Fruit fly (Drosophila melanogaster) whole organism, wandering third instar larva: ENCODE measurements around the gene CG34258.

ENCODE experiments used
- OdsH ChIP-seq: fragments of 200-800 bp; sonication (Bioruptor generic); optimal IDR thresholded peaks from 2 replicates; lab custom pipeline; 2016; ENCODE audit warnings: missing biosample characterization, mild to moderate bottlenecking, missing genetic modification characterization
- Sp1 ChIP-seq: fragments of 200-800 bp; sonication (Bioruptor generic); optimal IDR thresholded peaks from 3 replicates; lab custom pipeline; 2019; ENCODE audit warnings: missing biosample characterization, mild to moderate bottlenecking, missing genetic modification characterization, moderate library complexity
- dmrt93B ChIP-seq: fragments of 200-800 bp; sonication (Bioruptor generic); optimal IDR thresholded peaks from 2 replicates; lab custom pipeline; 2018; ENCODE audit warnings: missing biosample characterization, mild to moderate bottlenecking, missing genetic modification characterization
- ey ChIP-seq: fragments of 200-800 bp; sonication (Bioruptor generic); optimal IDR thresholded peaks from 2 replicates; lab custom pipeline; 2016; ENCODE audit warnings: missing biosample characterization, missing genetic modification characterization
- h ChIP-seq: fragments of 200-800 bp; sonication (Bioruptor generic); optimal IDR thresholded peaks from 3 replicates; lab custom pipeline; 2016; ENCODE audit warnings: missing biosample characterization, mild to moderate bottlenecking, missing genetic modification characterization
- lola ChIP-seq: fragments of >200 bp; optimal IDR thresholded peaks from 2 replicates; lab custom pipeline; 2017; ENCODE audit warnings: missing biosample characterization, missing genetic modification characterization
- psq ChIP-seq: fragments of 200-800 bp; sonication (Bioruptor generic); optimal IDR thresholded peaks from 3 replicates; lab custom pipeline; 2017; ENCODE audit warnings: missing biosample characterization, mild to moderate bottlenecking, missing genetic modification characterization, moderate library complexity
- tai ChIP-seq: sonication (Bioruptor generic); optimal IDR thresholded peaks from 2 replicates; lab custom pipeline; 2016; ENCODE audit warnings: missing biosample characterization, missing genetic modification characterization
- usp ChIP-seq: fragments of >200 bp; optimal IDR thresholded peaks from 2 replicates; lab custom pipeline; 2017; ENCODE audit warnings: missing biosample characterization, missing genetic modification characterization
- woc ChIP-seq: sonication (Bioruptor generic); optimal IDR thresholded peaks from 2 replicates; lab custom pipeline; 2016; ENCODE audit warnings: missing biosample characterization, mild to moderate bottlenecking, missing genetic modification characterization

DNA sequence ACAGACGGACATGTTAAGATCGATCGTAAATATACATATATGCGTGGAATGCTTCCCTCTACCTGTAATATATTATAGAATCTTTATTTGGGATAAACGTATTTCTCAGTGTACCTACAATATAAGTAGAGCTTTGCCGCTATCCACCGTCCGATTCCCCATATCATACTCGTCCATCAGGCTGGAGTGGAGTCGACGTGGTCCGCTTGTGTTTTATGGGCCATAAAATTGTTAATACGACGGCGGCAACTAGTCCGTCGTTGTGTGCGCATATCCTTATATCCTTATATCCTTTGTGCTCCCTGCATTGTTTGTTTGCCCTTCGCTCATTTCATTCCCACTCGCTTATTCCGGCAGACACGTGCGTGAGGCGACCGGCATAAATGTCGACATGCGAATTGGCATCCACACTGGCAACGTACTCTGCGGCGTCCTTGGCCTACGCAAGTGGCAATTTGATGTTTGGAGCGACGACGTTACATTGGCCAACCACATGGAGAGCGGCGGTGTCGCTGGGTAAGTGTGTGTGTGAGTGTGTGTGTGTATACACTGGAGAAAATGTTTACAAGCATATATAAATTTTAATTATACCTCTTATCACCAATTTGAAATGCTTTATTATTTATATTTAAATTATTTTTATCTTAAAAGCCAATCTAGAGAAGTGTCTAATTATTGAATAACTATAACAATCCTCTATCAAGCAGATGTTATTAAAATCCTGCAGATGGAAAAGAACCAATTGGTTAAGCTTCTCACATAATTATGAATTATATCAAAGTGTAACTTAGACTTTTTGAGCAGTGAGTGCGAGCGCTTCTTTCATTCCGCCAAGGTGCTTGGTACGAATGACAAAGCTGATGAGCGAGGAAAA, 17.2 kb upstream of the CG34258 start:
- no peak for TF ChIP-seq dmrt93B (GFP tag; lab: Kevin White, UChicago)
- TF ChIP-seq psq: no peak
- TF ChIP-seq Sp1: no peak
- TF ChIP-seq woc (GFP tag; lab: Kevin White, UChicago): no peak
- TF ChIP-seq h: no peak
- no peak for TF ChIP-seq lola (GFP tag; lab: Kevin White, UChicago)
- TF ChIP-seq usp (GFP tag; lab: Kevin White, UChicago): no peak
- no peak for TF ChIP-seq OdsH (GFP tag; lab: Kevin White, UChicago)
- TF ChIP-seq ey (GFP tag; lab: Kevin White, UChicago): no peak
- no peak for TF ChIP-seq tai (GFP tag; lab: Kevin White, UChicago)
